Worm (Caenorhabditis elegans): ENCODE data around the gene elks-1.

DNA sequence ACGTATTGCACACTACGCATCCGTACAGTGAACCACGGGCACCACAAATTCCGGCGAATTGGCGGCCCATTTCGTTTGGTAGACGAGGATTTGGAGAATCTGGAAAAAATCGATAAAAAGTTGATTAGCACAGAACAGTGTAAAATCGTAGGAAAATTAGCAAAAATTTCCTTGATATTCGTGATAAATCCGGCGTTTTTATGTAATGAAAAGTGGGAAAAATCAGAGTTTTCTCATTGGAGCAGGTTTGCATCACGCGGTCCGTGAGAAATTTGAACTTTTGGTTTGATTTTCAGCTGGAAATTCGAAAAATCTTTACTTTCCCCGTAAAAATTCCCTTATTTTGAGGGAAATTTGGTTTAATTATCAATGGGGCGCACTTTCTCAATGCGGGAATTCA lies 34.2 kb upstream of the elks-1 start, which contains the start of gene B0546.4:
- TF ChIP-seq nhr-237 (tag; optimal IDR thresholded peaks at IDR 0.05) (no peak), R02D3.7 (tag; optimal IDR thresholded peaks at IDR 0.05) (no peak), nhr-76 (tag; optimal IDR thresholded peaks at IDR 0.05) (no peak), egl-5 (tag; optimal IDR thresholded peaks at IDR 0.05) (no peak), nhr-28 (tag; optimal IDR thresholded peaks at IDR 0.05) (no peak), ama-1 (optimal IDR thresholded peaks at IDR 0.05) (no peak), lin-39 (tag; optimal IDR thresholded peaks at IDR 0.05) (no peak), sea-2 (GFP tag; optimal IDR thresholded peaks at IDR 0.05) (no peak), fkh-10 (GFP tag; optimal IDR thresholded peaks at IDR 0.05) (no peak)

Data from whole organism, L3 larva.